Fruit fly (Drosophila melanogaster) whole organism, embryonic: Measurements from ENCODE around the gene Vm32E.

Experiments
- Antp ChIP-seq: fragments of 200-800 bp; sonication (Bioruptor generic); optimal IDR thresholded peaks from 3 replicates; lab custom pipeline; 2016; ENCODE audit warnings: missing biosample characterization, missing genetic modification characterization
- B-H1 ChIP-seq: fragments of 200-800 bp; sonication (Bioruptor generic); IDR thresholded peaks from 3 replicates; pipeline ENCODE4 v1.3.6; 2022; ENCODE audit warnings: missing biosample characterization, missing genetic modification characterization
- CG10147 ChIP-seq: fragments of 200-800 bp; sonication (Bioruptor generic); optimal IDR thresholded peaks from 2 replicates; lab custom pipeline; 2019; ENCODE audit warnings: missing biosample characterization, mild to moderate bottlenecking, missing genetic modification characterization, moderate library complexity
- CG10274 ChIP-seq: fragments of 200-800 bp; sonication (Bioruptor generic); optimal IDR thresholded peaks from 3 replicates; lab custom pipeline; 2017; ENCODE audit warnings: missing biosample characterization, mild to moderate bottlenecking, missing genetic modification characterization
- CG10654 ChIP-seq: fragments of 200-800 bp; sonication (Bioruptor generic); optimal IDR thresholded peaks from 2 replicates; lab custom pipeline; 2016; ENCODE audit warnings: missing biosample characterization, missing genetic modification characterization
- CG11247 ChIP-seq: fragments of 200-800 bp; sonication (Bioruptor generic); IDR thresholded peaks from 2 replicates; pipeline ENCODE4 v1.3.6; 2022; ENCODE audit warnings: missing biosample characterization, missing genetic modification characterization
- CG13624 ChIP-seq: fragments of 200-800 bp; sonication (Bioruptor generic); optimal IDR thresholded peaks from 2 replicates; lab custom pipeline; 2016; ENCODE audit warnings: missing biosample characterization, missing genetic modification characterization
- CG16779 ChIP-seq: fragments of 200-800 bp; sonication (Bioruptor generic); IDR thresholded peaks from 2 replicates; pipeline ENCODE4 v1.3.6; 2022; ENCODE audit warnings: missing biosample characterization, missing genetic modification characterization
- CG17359 ChIP-seq: fragments of 200-800 bp; sonication (Bioruptor generic); optimal IDR thresholded peaks from 3 replicates; lab custom pipeline; 2018; ENCODE audit warnings: missing biosample characterization, mild to moderate bottlenecking, missing genetic modification characterization, moderate library complexity
- CG17385 ChIP-seq: fragments of 200-800 bp; sonication (Bioruptor generic); optimal IDR thresholded peaks from 3 replicates; lab custom pipeline; 2018; ENCODE audit warnings: missing biosample characterization, mild to moderate bottlenecking, missing genetic modification characterization
- CG17568 ChIP-seq: fragments of 200-800 bp; sonication (Bioruptor generic); optimal IDR thresholded peaks from 2 replicates; lab custom pipeline; 2018; ENCODE audit warnings: missing biosample characterization, mild to moderate bottlenecking, missing genetic modification characterization, moderate library complexity
- CG17802 ChIP-seq: fragments of 200-800 bp; sonication (Bioruptor generic); optimal IDR thresholded peaks from 2 replicates; lab custom pipeline; 2018; ENCODE audit warnings: missing biosample characterization, mild to moderate bottlenecking, missing genetic modification characterization, moderate library complexity
- CG2120 ChIP-seq: fragments of 200-800 bp; sonication (Bioruptor generic); optimal IDR thresholded peaks from 3 replicates; lab custom pipeline; 2016; ENCODE audit warnings: missing biosample characterization, missing genetic modification characterization
- CG6272 ChIP-seq: fragments of 200-800 bp; sonication (Bioruptor generic); IDR thresholded peaks from 2 replicates; pipeline ENCODE4 v1.3.6; 2022; ENCODE audit warnings: missing biosample characterization, missing genetic modification characterization
- CG7963 ChIP-seq: fragments of 200-800 bp; sonication (Bioruptor generic); IDR thresholded peaks from 3 replicates; pipeline ENCODE4 v1.3.6; 2022; ENCODE audit warnings: missing biosample characterization, missing genetic modification characterization; ENCODE audit not compliant: partially characterized antibody
- CG7987 ChIP-seq: fragments of 200-800 bp; sonication (Bioruptor generic); optimal IDR thresholded peaks from 2 replicates; lab custom pipeline; 2018; ENCODE audit warnings: missing biosample characterization, mild to moderate bottlenecking, missing genetic modification characterization, moderate library complexity
- CG8359 ChIP-seq: fragments of 200-800 bp; sonication (Bioruptor generic); optimal IDR thresholded peaks from 2 replicates; lab custom pipeline; 2017; ENCODE audit warnings: missing biosample characterization, mild to moderate bottlenecking, missing genetic modification characterization, borderline replicate concordance
- CG9727 ChIP-seq: fragments of 200-800 bp; sonication (Bioruptor generic); optimal IDR thresholded peaks from 3 replicates; lab custom pipeline; 2017; ENCODE audit warnings: missing biosample characterization, mild to moderate bottlenecking, missing genetic modification characterization
- CG9797 ChIP-seq: fragments of 200-800 bp; sonication (Bioruptor generic); optimal IDR thresholded peaks from 3 replicates; lab custom pipeline; 2018; ENCODE audit warnings: missing biosample characterization, mild to moderate bottlenecking, missing genetic modification characterization
- D19A ChIP-seq: fragments of 200-800 bp; optimal IDR thresholded peaks from 3 replicates; lab custom pipeline; 2019; ENCODE audit warnings: missing biosample characterization, mild to moderate bottlenecking, missing genetic modification characterization, moderate library complexity
- Fer1 ChIP-seq: fragments of 200-800 bp; sonication (Bioruptor generic); optimal IDR thresholded peaks from 2 replicates; lab custom pipeline; 2017; ENCODE audit warnings: missing biosample characterization, mild to moderate bottlenecking, missing genetic modification characterization
- Hand ChIP-seq: fragments of 200-800 bp; sonication (Bioruptor generic); optimal IDR thresholded peaks from 2 replicates; lab custom pipeline; 2017; ENCODE audit warnings: mild to moderate bottlenecking, missing biosample characterization, missing genetic modification reagents, missing genetic modification characterization
- Lpt ChIP-seq: fragments of >200 bp; optimal IDR thresholded peaks from 2 replicates; lab custom pipeline; 2018; ENCODE audit warnings: missing biosample characterization, missing genetic modification characterization
- Mad ChIP-seq: fragments of 200-800 bp; sonication (Bioruptor generic); optimal IDR thresholded peaks from 2 replicates; lab custom pipeline; 2016; ENCODE audit warnings: missing biosample characterization, missing genetic modification characterization
- Oaz ChIP-seq: fragments of 200-800 bp; sonication (Bioruptor generic); IDR thresholded peaks from 2 replicates; pipeline ENCODE4 v1.3.6; 2022; ENCODE audit warnings: missing biosample characterization, missing genetic modification characterization
- Rx ChIP-seq: fragments of 200-800 bp; sonication (Bioruptor generic); IDR thresholded peaks from 2 replicates; pipeline ENCODE4 v1.3.6; 2022; ENCODE audit warnings: missing biosample characterization, missing genetic modification characterization
- Scr ChIP-seq: fragments of 200-800 bp; sonication (Bioruptor generic); IDR thresholded peaks from 2 replicates; pipeline ENCODE4 v1.3.6; 2022; ENCODE audit warnings: missing biosample characterization, missing genetic modification characterization; ENCODE audit not compliant: partially characterized antibody
- Spps ChIP-seq: fragments of 200-800 bp; sonication (Bioruptor generic); optimal IDR thresholded peaks from 2 replicates; lab custom pipeline; 2018; ENCODE audit warnings: missing biosample characterization, mild to moderate bottlenecking, missing genetic modification characterization
- TFAM ChIP-seq: fragments of 200-800 bp; sonication (Bioruptor generic); optimal IDR thresholded peaks from 2 replicates; lab custom pipeline; 2017; ENCODE audit warnings: missing biosample characterization, missing genetic modification characterization, inconsistent platforms
- cad ChIP-seq: fragments of >200 bp; optimal IDR thresholded peaks from 2 replicates; lab custom pipeline; 2017; ENCODE audit warnings: missing biosample characterization, missing genetic modification characterization
- chm ChIP-seq: fragments of 200-800 bp; sonication (Bioruptor generic); IDR thresholded peaks from 2 replicates; pipeline ENCODE4 v1.3.6; 2022; ENCODE audit warnings: missing biosample characterization, missing genetic modification characterization
- crp ChIP-seq, 2 experiments: fragments of 200-800 bp; sonication (Bioruptor generic); optimal IDR thresholded peaks; 2 replicates in 1 of 2; 3 replicates in 1 of 2; lab custom pipeline; 2017; ENCODE audit warnings: missing biosample characterization in 2 of 2, missing genetic modification characterization in 2 of 2, mild to moderate bottlenecking in 1 of 2, moderate library complexity in 1 of 2
- danr ChIP-seq: fragments of 200-800 bp; sonication (Bioruptor generic); IDR thresholded peaks from 2 replicates; pipeline ENCODE4 v1.3.6; 2022; ENCODE audit warnings: missing biosample characterization, missing genetic modification characterization
- dimm ChIP-seq: fragments of 200-800 bp; sonication (Bioruptor generic); IDR thresholded peaks from 2 replicates; pipeline ENCODE4 v1.3.6; 2022; ENCODE audit warnings: missing biosample characterization, missing genetic modification characterization
- dysf ChIP-seq: fragments of 200-800 bp; sonication (Bioruptor generic); IDR thresholded peaks from 3 replicates; pipeline ENCODE4 v1.3.6; 2022; ENCODE audit warnings: missing biosample characterization, missing genetic modification characterization
- grau ChIP-seq: fragments of 200-800 bp; optimal IDR thresholded peaks from 3 replicates; lab custom pipeline; 2019; ENCODE audit warnings: missing biosample characterization, mild to moderate bottlenecking, missing genetic modification characterization, moderate library complexity
- insv ChIP-seq, 2 experiments: fragments of 200-800 bp; sonication (Bioruptor generic); optimal IDR thresholded peaks; 3 replicates each; lab custom pipeline; 2016 to 2018; ENCODE audit warnings: missing biosample characterization in 2 of 2, missing genetic modification characterization in 2 of 2
- lmd ChIP-seq: fragments of 200-800 bp; sonication (Bioruptor generic); IDR thresholded peaks from 2 replicates; pipeline ENCODE4 v1.3.6; 2022; ENCODE audit warnings: missing biosample characterization, missing genetic modification characterization
- nerfin-1 ChIP-seq: fragments of 200-800 bp; sonication (Bioruptor generic); optimal IDR thresholded peaks from 3 replicates; lab custom pipeline; 2019; ENCODE audit warnings: missing biosample characterization, mild to moderate bottlenecking, missing genetic modification characterization, moderate library complexity
- prd ChIP-seq, 3 experiments: fragments of >200 bp in 2 of 3; fragments of 200-800 bp in 1 of 3; sonication (Bioruptor generic) in 1 of 3; optimal IDR thresholded peaks in 2 of 3; IDR thresholded peaks in 1 of 3; 2 replicates in 2 of 3; 3 replicates in 1 of 3; pipeline versions ENCODE4 v1.3.6 to Lab custom; 2017 to 2022; ENCODE audit warnings: missing biosample characterization in 1 of 3, missing genetic modification characterization in 1 of 3
- row ChIP-seq: fragments of 200-800 bp; sonication (Bioruptor generic); IDR thresholded peaks from 3 replicates; pipeline ENCODE4 v1.3.6; 2022; ENCODE audit warnings: missing biosample characterization, missing genetic modification characterization
- salm ChIP-seq: fragments of 200-800 bp; sonication (Bioruptor generic); optimal IDR thresholded peaks from 2 replicates; lab custom pipeline; 2018; ENCODE audit warnings: missing biosample characterization, mild to moderate bottlenecking, missing genetic modification characterization
- sens ChIP-seq: fragments of 200-800 bp; sonication (Bioruptor generic); peaks from one replicate; lab custom pipeline; 2016; ENCODE audit warnings: missing biosample characterization, missing genetic modification characterization
- sim ChIP-seq: fragments of 200-800 bp; sonication (Bioruptor generic); IDR thresholded peaks from 2 replicates; pipeline ENCODE4 v1.3.6; 2022; ENCODE audit warnings: missing biosample characterization, missing genetic modification characterization
- sima ChIP-seq: fragments of 200-800 bp; sonication (Bioruptor generic); optimal IDR thresholded peaks from 2 replicates; lab custom pipeline; 2016; ENCODE audit warnings: missing biosample characterization, missing genetic modification characterization
- tgo ChIP-seq: fragments of 200-800 bp; sonication (Bioruptor generic); IDR thresholded peaks from 3 replicates; pipeline ENCODE4 v1.3.6; 2022; ENCODE audit warnings: missing biosample characterization, missing genetic modification characterization
- tna ChIP-seq: fragments of 200-800 bp; sonication (Bioruptor generic); IDR thresholded peaks from 2 replicates; pipeline ENCODE4 v1.3.6; 2022; ENCODE audit warnings: missing biosample characterization, missing genetic modification characterization; ENCODE audit not compliant: partially characterized antibody
- trh ChIP-seq: fragments of 200-800 bp; sonication (Bioruptor generic); optimal IDR thresholded peaks from 2 replicates; lab custom pipeline; 2016; ENCODE audit warnings: missing biosample characterization, missing genetic modification characterization
- twi ChIP-seq: fragments of 200-800 bp; optimal IDR thresholded peaks from 2 replicates; lab custom pipeline; 2019; ENCODE audit warnings: missing biosample characterization, mild to moderate bottlenecking, missing genetic modification characterization, moderate library complexity
- usp ChIP-seq: fragments of >200 bp; optimal IDR thresholded peaks from 2 replicates; lab custom pipeline; 2017; ENCODE audit warnings: missing biosample characterization, missing genetic modification characterization

Vm32E gene

DNA sequence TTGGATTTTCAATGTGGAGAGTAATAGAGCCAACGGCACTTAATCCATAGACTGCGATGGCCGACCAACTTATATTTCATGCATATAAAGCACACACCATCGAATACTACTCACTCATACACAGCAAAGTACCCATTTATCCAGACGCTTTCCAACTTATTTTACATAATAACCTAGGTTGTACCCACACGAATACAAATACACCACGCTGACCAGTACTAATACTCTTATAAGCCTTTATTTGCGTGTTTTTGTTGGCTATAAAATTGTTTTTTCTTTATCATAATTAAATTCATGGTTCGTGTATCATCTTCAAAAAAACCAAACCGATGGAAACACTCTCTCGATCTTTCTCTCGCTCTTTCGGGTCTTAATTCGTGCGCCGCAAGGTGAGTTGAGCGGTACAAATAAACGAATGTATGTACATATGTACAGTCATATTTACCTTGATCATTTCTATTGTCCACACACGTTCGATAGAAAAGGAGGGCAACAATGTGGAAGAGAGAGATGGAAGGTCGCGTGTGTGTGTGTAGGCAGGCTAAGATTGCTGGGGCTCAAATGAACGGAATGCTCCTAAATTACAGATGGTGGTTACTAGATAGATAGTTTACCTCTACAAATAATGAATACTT is 35.3 kb upstream of the Vm32E start (continued):
- TF ChIP-seq row (GFP tag; lab: Robert Waterston, UW) (0 out of 3 replicates have a peak, but pooled peaks have one; percentile 11), cad (GFP tag; lab: Kevin White, UChicago) (no peak), crp (GFP tag; optimal IDR thresholded peaks at IDR 0.05; lab: Kevin White, UChicago) (no peak), nerfin-1 (tag; lab: Kevin White, UChicago) (peak; percentile 20), D19A (tag; lab: Kevin White, UChicago) (peak; percentile 37), CG17802 (tag; lab: Kevin White, UChicago) (no peak), CG17385 (GFP tag; lab: Kevin White, UChicago) (peak; percentile 18), danr (GFP tag; lab: Robert Waterston, UW) (no peak), Oaz (GFP tag; lab: Robert Waterston, UW) (no peak), tna (GFP tag; lab: Robert Waterston, UW) (no peak), CG10654 (GFP tag; lab: Kevin White, UChicago) (peak; percentile 2), dimm (GFP tag; lab: Robert Waterston, UW) (no peak), insv (GFP tag; optimal IDR thresholded peaks at IDR 0.05; lab: Kevin White, UChicago) (peak in 1 of 2 experiments; percentile 3), CG7987 (GFP tag; lab: Kevin White, UChicago) (peak; percentile 45), Lpt (GFP tag; lab: Kevin White, UChicago) (no peak), CG10147 (GFP tag; lab: Kevin White, UChicago) (no peak), salm (no peak), sens (GFP tag; lab: Kevin White, UChicago) (peak; percentile 93), CG2120 (GFP tag; lab: Kevin White, UChicago) (no peak), twi (no peak), CG10274 (no peak), TFAM (GFP tag; lab: Kevin White, UChicago) (peak; percentile 9), Scr (GFP tag; lab: Robert Waterston, UW) (no peak), dysf (GFP tag; lab: Robert Waterston, UW) (no peak), prd (optimal IDR thresholded peaks at IDR 0.05; lab: Kevin White, UChicago) (no peak), prd (GFP tag; IDR thresholded peaks at IDR 0.05; lab: Robert Waterston, UW) (0 out of 3 replicates have a peak, but pooled peaks have one; percentile 25), CG9727 (peak; percentile 58), CG17568 (peak; percentile 37), Mad (GFP tag; lab: Kevin White, UChicago) (no peak), CG8359 (GFP tag; lab: Kevin White, UChicago) (no peak), CG7963 (GFP tag; lab: Robert Waterston, UW) (no peak), Hand (no peak), B-H1 (GFP tag; lab: Robert Waterston, UW) (no peak), chm (GFP tag; lab: Robert Waterston, UW) (peak; percentile 54; the same call in 1 of the 2 replicates), sima (GFP tag; lab: Kevin White, UChicago) (no peak), CG17359 (tag; lab: Kevin White, UChicago) (no peak), CG16779 (GFP tag; lab: Robert Waterston, UW) (no peak), Rx (GFP tag; lab: Robert Waterston, UW) (peak; percentile 29; the same call in 1 of the 2 replicates), CG6272 (no peak), CG13624 (GFP tag; lab: Kevin White, UChicago) (peak; percentile 1), CG11247 (GFP tag; lab: Robert Waterston, UW) (no peak), lmd (GFP tag; lab: Robert Waterston, UW) (no peak), Spps (tag; lab: Kevin White, UChicago) (peak; percentile 15), trh (GFP tag; lab: Kevin White, UChicago) (peak; percentile 3), tgo (GFP tag; lab: Robert Waterston, UW) (0 out of 3 replicates have a peak, but pooled peaks have one; percentile 13), grau (tag; lab: Kevin White, UChicago) (no peak), sim (GFP tag; lab: Robert Waterston, UW) (peak; percentile 71; the same call in 1 of the 2 replicates), Antp (GFP tag; lab: Kevin White, UChicago) (no peak), CG9797 (GFP tag; lab: Kevin White, UChicago) (no peak), usp (GFP tag; lab: Kevin White, UChicago) (no peak), Fer1 (no peak)
